Fruit fly (Drosophila melanogaster): Measurements from ENCODE around the gene CG34456.

The CG34456 gene

DNA sequence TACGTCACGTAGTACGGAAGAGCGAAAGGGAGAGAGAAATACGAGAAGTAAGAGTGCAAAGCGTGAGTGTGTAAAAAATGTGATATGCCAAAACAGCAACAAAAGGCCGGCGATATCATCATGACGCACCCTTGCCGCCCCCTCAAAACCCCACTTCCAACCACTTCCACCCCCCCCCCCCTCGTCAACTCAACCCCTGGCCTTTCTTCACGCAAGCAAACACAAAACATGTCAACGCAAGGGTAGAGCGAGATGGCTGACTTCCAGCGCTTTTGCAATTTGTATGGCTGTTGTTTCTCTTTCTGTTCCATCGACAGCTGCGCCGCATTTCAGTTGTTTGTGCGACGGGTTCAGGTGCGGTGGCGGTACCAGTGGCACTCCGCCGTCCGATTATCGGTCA, 26.2 kb upstream of the CG34456 start (continued):
- no peak for TF ChIP-seq CG6854 (GFP tag; optimal IDR thresholded peaks at IDR 0.05)
- TF ChIP-seq chif (GFP tag; optimal IDR thresholded peaks at IDR 0.05) = no peak
- TF ChIP-seq eve (GFP tag; optimal IDR thresholded peaks at IDR 0.05) = no peak
- TF ChIP-seq Nf-YC (tag; optimal IDR thresholded peaks at IDR 0.05) = no peak
- no peak for TF ChIP-seq CG6689 (GFP tag; IDR thresholded peaks at IDR 0.05)
- no peak for TF ChIP-seq CrebB (tag; optimal IDR thresholded peaks at IDR 0.05)
- TF ChIP-seq peb (GFP tag; IDR thresholded peaks at IDR 0.05) = no peak
- no peak for TF ChIP-seq CG14965 (GFP tag; optimal IDR thresholded peaks at IDR 0.05; ENCODE audit: borderline replicate concordance)
- TF ChIP-seq CG42726 (GFP tag; IDR thresholded peaks at IDR 0.05; ENCODE audit: partially characterized antibody) = no peak
- TF ChIP-seq Deaf1 (tag; optimal IDR thresholded peaks at IDR 0.05) = no peak
- peak; percentile 17 for TF ChIP-seq exex (tag; optimal IDR thresholded peaks at IDR 0.05)
- no peak for TF ChIP-seq Vsx1 (GFP tag; optimal IDR thresholded peaks at IDR 0.05)
- no peak for TF ChIP-seq ftz-f1 (GFP tag; optimal IDR thresholded peaks at IDR 0.05)
- peak; percentile 80 for TF ChIP-seq Aef1 (GFP tag; IDR thresholded peaks at IDR 0.05)
- no peak for TF ChIP-seq Spps (tag; optimal IDR thresholded peaks at IDR 0.05)
- TF ChIP-seq Bdp1 (GFP tag; optimal IDR thresholded peaks at IDR 0.05) = no peak
- no peak for TF ChIP-seq Hey (tag; optimal IDR thresholded peaks at IDR 0.05)
- TF ChIP-seq CG30403 (GFP tag; optimal IDR thresholded peaks at IDR 0.05) = no peak
- no peak for TF ChIP-seq Abd-B (GFP tag; optimal IDR thresholded peaks at IDR 0.05)
- TF ChIP-seq CG11398 (GFP tag; optimal IDR thresholded peaks at IDR 0.05) = no peak
- TF ChIP-seq mam (GFP tag; optimal IDR thresholded peaks at IDR 0.05) = no peak
- no peak for TF ChIP-seq dan (GFP tag; IDR thresholded peaks at IDR 0.05)
- TF ChIP-seq cwo (GFP tag; optimal IDR thresholded peaks at IDR 0.05) = peak; percentile 1
- TF ChIP-seq knrl (GFP tag; IDR thresholded peaks at IDR 0.05; ENCODE audit: partially characterized antibody) = no peak
- TF ChIP-seq luna (GFP tag; optimal IDR thresholded peaks at IDR 0.05) = no peak
- no peak for TF ChIP-seq Hr39 (optimal IDR thresholded peaks at IDR 0.05)
- no peak for TF ChIP-seq lola (GFP tag; optimal IDR thresholded peaks at IDR 0.05)
- no peak for TF ChIP-seq run (tag; optimal IDR thresholded peaks at IDR 0.05)
- TF ChIP-seq ATbp (GFP tag; optimal IDR thresholded peaks at IDR 0.05) = no peak
- TF ChIP-seq crp (GFP tag; optimal IDR thresholded peaks at IDR 0.05) = no peak
- no peak for TF ChIP-seq CG10267 (tag; optimal IDR thresholded peaks at IDR 0.05)
- no peak for TF ChIP-seq CG8290 (GFP tag; optimal IDR thresholded peaks at IDR 0.05)
- peak in 1 of 2 experiments; percentile 23 for TF ChIP-seq CG8290 (tag; optimal IDR thresholded peaks at IDR 0.05)
- TF ChIP-seq CG4820 (GFP tag; optimal IDR thresholded peaks at IDR 0.05) = no peak
- TF ChIP-seq Poxn (GFP tag; IDR thresholded peaks at IDR 0.05) = no peak
- TF ChIP-seq bsh (GFP tag; optimal IDR thresholded peaks at IDR 0.05) = no peak
- TF ChIP-seq sd (tag; optimal IDR thresholded peaks at IDR 0.05) = peak; percentile 36
- TF ChIP-seq unpg (GFP tag; optimal IDR thresholded peaks at IDR 0.05) = no peak
- peak; percentile 64 for TF ChIP-seq lab (GFP tag; optimal IDR thresholded peaks at IDR 0.05)
- no peak for TF ChIP-seq CG11456 (GFP tag; IDR thresholded peaks at IDR 0.05)
- no peak for TF ChIP-seq Awh (GFP tag; IDR thresholded peaks at IDR 0.05)
- no peak for TF ChIP-seq pros (GFP tag; optimal IDR thresholded peaks at IDR 0.05)
- no peak for TF ChIP-seq tll (GFP tag; optimal IDR thresholded peaks at IDR 0.05)
- no peak for TF ChIP-seq ERR (GFP tag; optimal IDR thresholded peaks at IDR 0.05)
- no peak for TF ChIP-seq al (GFP tag; IDR thresholded peaks at IDR 0.05)
- TF ChIP-seq repo (GFP tag; optimal IDR thresholded peaks at IDR 0.05) = no peak
- TF ChIP-seq CG15696 (tag; optimal IDR thresholded peaks at IDR 0.05) = no peak
- no peak for TF ChIP-seq CG1602 (GFP tag; optimal IDR thresholded peaks at IDR 0.05)
- no peak for TF ChIP-seq CG8089 (GFP tag; optimal IDR thresholded peaks at IDR 0.05)
- no peak for TF ChIP-seq CG7987 (GFP tag; optimal IDR thresholded peaks at IDR 0.05)
- no peak for TF ChIP-seq jigr1 (GFP tag; IDR thresholded peaks at IDR 0.05)

Data from whole organism, embryonic.